Worm (Caenorhabditis elegans) whole organism, L2 larva: ENCODE results near the gene C16A3.2.

ENCODE experiments used
- R02D3.7 ChIP-seq: fragments of 150-350 bp; optimal IDR thresholded peaks from 2 replicates; lab custom pipeline; 2014; ENCODE audit warnings: missing biosample characterization, missing genetic modification characterization
- ZK546.5 ChIP-seq: sonication (generic microtip); optimal IDR thresholded peaks from 2 replicates; lab custom pipeline; 2017; ENCODE audit warnings: missing biosample characterization, missing genetic modification characterization
- aly-2 ChIP-seq: fragments of 150-350 bp; optimal IDR thresholded peaks from 2 replicates; lab custom pipeline; 2014; ENCODE audit warnings: missing biosample characterization, missing genetic modification characterization
- blmp-1 ChIP-seq: sonication (generic microtip); optimal IDR thresholded peaks from 2 replicates; lab custom pipeline; 2017; ENCODE audit warnings: missing genetic modification characterization, mild to moderate bottlenecking, missing compliant biosample characterization, antibody characterized with exemption, moderate library complexity; ENCODE audit not compliant: insufficient read depth
- ceh-16 ChIP-seq: fragments of 150-350 bp; optimal IDR thresholded peaks from 2 replicates; lab custom pipeline; 2014; ENCODE audit warnings: missing biosample characterization, missing genetic modification characterization
- ceh-82 ChIP-seq: fragments of 150-350 bp; optimal IDR thresholded peaks from 2 replicates; lab custom pipeline; 2014; ENCODE audit warnings: missing biosample characterization, missing genetic modification characterization
- lin-13 ChIP-seq: fragments of 150-350 bp; optimal IDR thresholded peaks from 2 replicates; lab custom pipeline; 2014; ENCODE audit warnings: missing biosample characterization, missing genetic modification reagents, missing genetic modification characterization
- mdl-1 ChIP-seq, 2 experiments: fragments of 150-350 bp in 1 of 2; sonication (generic microtip) in 1 of 2; optimal IDR thresholded peaks; 2 replicates each; lab custom pipeline; 2017; ENCODE audit warnings: missing biosample characterization in 2 of 2, missing genetic modification characterization in 2 of 2
- snpc-4 ChIP-seq: fragments of 150-350 bp; optimal IDR thresholded peaks from 2 replicates; lab custom pipeline; 2014; ENCODE audit warnings: missing biosample characterization, missing genetic modification characterization
- unc-39 ChIP-seq: fragments of 150-350 bp; optimal IDR thresholded peaks from 2 replicates; lab custom pipeline; 2014; ENCODE audit warnings: missing biosample characterization, missing genetic modification characterization
- zag-1 ChIP-seq: fragments of 150-350 bp; optimal IDR thresholded peaks from 2 replicates; lab custom pipeline; 2014; ENCODE audit warnings: missing biosample characterization, missing genetic modification characterization
- ztf-4 ChIP-seq: fragments of 150-350 bp; optimal IDR thresholded peaks from 2 replicates; lab custom pipeline; 2014; ENCODE audit warnings: missing biosample characterization, missing genetic modification characterization

DNA sequence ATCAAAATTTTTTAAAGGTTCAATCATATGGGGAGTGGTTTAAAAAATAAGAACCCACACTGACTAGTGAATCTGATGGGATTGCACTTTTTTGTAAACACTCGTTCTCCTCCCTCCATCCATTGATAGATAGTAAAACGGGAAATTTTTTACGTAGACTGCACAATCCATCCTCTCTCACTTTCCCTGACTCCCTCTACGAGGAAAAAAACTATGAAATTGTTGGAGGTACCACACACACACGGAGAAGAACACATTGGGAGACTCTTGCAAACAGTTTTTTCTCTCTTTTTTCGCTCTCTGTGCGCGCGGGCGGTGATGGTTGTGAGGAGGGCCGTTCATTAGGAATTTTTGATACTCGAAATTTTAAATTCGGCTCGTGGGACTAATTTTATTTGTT lies 34.3 kb upstream of the C16A3.2 start:
- TF ChIP-seq ztf-4 (tag; lab: Kevin White, UChicago): no peak
- TF ChIP-seq ZK546.5 (tag; lab: Kevin White, UChicago): no peak
- TF ChIP-seq ceh-16 (tag; lab: Kevin White, UChicago): no peak
- TF ChIP-seq unc-39: no peak
- no peak for TF ChIP-seq mdl-1 (tag; optimal IDR thresholded peaks at IDR 0.05; lab: Kevin White, UChicago)
- no peak for TF ChIP-seq snpc-4
- no peak for TF ChIP-seq aly-2 (tag; lab: Kevin White, UChicago)
- no peak for TF ChIP-seq ceh-82 (tag; lab: Kevin White, UChicago)
- no peak for TF ChIP-seq lin-13 (GFP tag; lab: Kevin White, UChicago)
- no peak for TF ChIP-seq zag-1 (tag; lab: Kevin White, UChicago)
- no peak for TF ChIP-seq R02D3.7 (tag; lab: Kevin White, UChicago)
- TF ChIP-seq blmp-1 (tag; lab: Kevin White, UChicago): no peak
